Worm (Caenorhabditis elegans) whole organism, L1 larva: ENCODE measurements around the gene clc-24.

ENCODE experiments used
- C04F5.9 ChIP-seq: sonication (generic microtip); optimal IDR thresholded peaks from 2 replicates; lab custom pipeline; 2016; ENCODE audit warnings: missing genetic modification characterization, missing compliant biosample characterization
- C16A3.4 ChIP-seq: fragments of 150-350 bp; optimal IDR thresholded peaks from 2 replicates; lab custom pipeline; 2014; ENCODE audit warnings: missing biosample characterization, missing genetic modification characterization
- C34B4.2 ChIP-seq: sonication (generic microtip); optimal IDR thresholded peaks from 2 replicates; lab custom pipeline; 2017; ENCODE audit warnings: mild to moderate bottlenecking, missing genetic modification characterization, missing compliant biosample characterization
- F16B12.6 ChIP-seq: fragments of 150-350 bp; optimal IDR thresholded peaks from 2 replicates; lab custom pipeline; 2014; ENCODE audit warnings: missing biosample characterization, missing genetic modification characterization
- Y116A8C.19 ChIP-seq: sonication (generic microtip); optimal IDR thresholded peaks from 2 replicates; lab custom pipeline; 2016; ENCODE audit warnings: missing compliant biosample characterization, missing genetic modification characterization, borderline replicate concordance
- aha-1 ChIP-seq: fragments of 150-350 bp; optimal IDR thresholded peaks from 2 replicates; lab custom pipeline; 2014; ENCODE audit warnings: missing biosample characterization, missing genetic modification characterization
- alr-1 ChIP-seq: fragments of 200-800 bp; sonication (Bioruptor generic); optimal IDR thresholded peaks from 2 replicates; lab custom pipeline; 2018; ENCODE audit warnings: borderline replicate concordance, mild to moderate bottlenecking, missing genetic modification characterization, missing compliant biosample characterization
- blmp-1 ChIP-seq: fragments of 150-350 bp; optimal IDR thresholded peaks from 2 replicates; lab custom pipeline; 2014; ENCODE audit warnings: missing biosample characterization, missing genetic modification characterization
- ceh-63 ChIP-seq: fragments of 200-800 bp; sonication (Bioruptor generic); optimal IDR thresholded peaks from 2 replicates; lab custom pipeline; 2018; ENCODE audit warnings: mild to moderate bottlenecking, missing genetic modification characterization, missing compliant biosample characterization
- ceh-8 ChIP-seq: fragments of 200-800 bp; sonication (Bioruptor generic); optimal IDR thresholded peaks from 2 replicates; lab custom pipeline; 2018; ENCODE audit warnings: mild to moderate bottlenecking, missing genetic modification characterization, moderate library complexity, missing compliant biosample characterization
- ceh-88 ChIP-seq: fragments of 200-800 bp; sonication (Bioruptor generic); IDR thresholded peaks from 2 replicates; pipeline ENCODE4 v1.3.6; 2022; ENCODE audit warnings: missing genetic modification characterization, missing compliant biosample characterization
- ces-1 ChIP-seq: fragments of 150-350 bp; optimal IDR thresholded peaks from 2 replicates; lab custom pipeline; 2014; ENCODE audit warnings: missing biosample characterization, missing genetic modification reagents, missing genetic modification characterization
- dpl-1 ChIP-seq, 3 experiments: fragments of 150-350 bp in 2 of 3; sonication (generic microtip) in 1 of 3; optimal IDR thresholded peaks; 2 replicates each; lab custom pipeline; 2014 to 2017; ENCODE audit warnings: missing biosample characterization in 3 of 3, missing genetic modification characterization in 3 of 3, missing genetic modification reagents in 3 of 3
- efl-1 ChIP-seq, 4 experiments: fragments of 150-350 bp; optimal IDR thresholded peaks in 3 of 4; peaks in 1 of 4; 1 replicate in 1 of 4; 2 replicates in 3 of 4; lab custom pipeline; 2014; ENCODE audit warnings: missing biosample characterization in 2 of 4, missing genetic modification characterization in 2 of 4, missing genetic modification reagents in 2 of 4
- efl-3 ChIP-seq: fragments of 200-800 bp; sonication (Bioruptor generic); optimal IDR thresholded peaks from 2 replicates; lab custom pipeline; 2018; ENCODE audit warnings: mild to moderate bottlenecking, missing genetic modification characterization, missing compliant biosample characterization
- egl-13 ChIP-seq: sonication (generic microtip); optimal IDR thresholded peaks from 2 replicates; lab custom pipeline; 2016; ENCODE audit warnings: missing genotype, missing genetic modification reagents, missing genetic modification characterization, missing compliant biosample characterization
- egl-27 ChIP-seq, 2 experiments: fragments of 150-350 bp in 1 of 2; sonication (generic microtip); optimal IDR thresholded peaks; 3 replicates each; lab custom pipeline; 2017 to 2018; ENCODE audit warnings: missing biosample characterization in 2 of 2, missing genetic modification characterization in 2 of 2, missing genetic modification reagents in 2 of 2
- elt-3 ChIP-seq, 6 experiments: fragments of 150-350 bp in 1 of 6; sonication (generic microtip); optimal IDR thresholded peaks; 2 replicates each; lab custom pipeline; 2017 to 2018; ENCODE audit warnings: missing biosample characterization in 6 of 6, missing genetic modification characterization in 6 of 6, inconsistent platforms in 1 of 6
- ets-5 ChIP-seq: fragments of 200-800 bp; sonication (Bioruptor generic); IDR thresholded peaks from 2 replicates; pipeline ENCODE4 v1.3.6; 2022; ENCODE audit warnings: missing genetic modification characterization, missing compliant biosample characterization
- fkh-4 ChIP-seq: sonication (generic microtip); optimal IDR thresholded peaks from 2 replicates; lab custom pipeline; 2016; ENCODE audit warnings: missing compliant biosample characterization, missing genetic modification characterization, borderline replicate concordance
- fkh-8 ChIP-seq: sonication (generic microtip); optimal IDR thresholded peaks from 2 replicates; lab custom pipeline; 2016; ENCODE audit warnings: mild to moderate bottlenecking, missing genetic modification characterization, missing compliant biosample characterization
- hlh-4 ChIP-seq: sonication (generic microtip); optimal IDR thresholded peaks from 2 replicates; lab custom pipeline; 2016; ENCODE audit warnings: mild to moderate bottlenecking, missing genetic modification characterization, missing compliant biosample characterization
- hpl-2 ChIP-seq: fragments of 150-350 bp; optimal IDR thresholded peaks from 2 replicates; lab custom pipeline; 2014; ENCODE audit warnings: missing biosample characterization, missing genetic modification reagents, missing genetic modification characterization
- irx-1 ChIP-seq: sonication (generic microtip); optimal IDR thresholded peaks from 2 replicates; lab custom pipeline; 2016; ENCODE audit warnings: missing genetic modification characterization, missing compliant biosample characterization
- lin-15B ChIP-seq: fragments of 150-350 bp; sonication (generic microtip); optimal IDR thresholded peaks from 3 replicates; lab custom pipeline; 2014; ENCODE audit warnings: missing biosample characterization, missing genetic modification characterization
- lin-39 ChIP-seq: fragments of 150-350 bp; optimal IDR thresholded peaks from 2 replicates; lab custom pipeline; 2014; ENCODE audit warnings: missing biosample characterization, missing genetic modification reagents, missing genetic modification characterization
- mab-9 ChIP-seq: fragments of 200-800 bp; sonication (Bioruptor generic); IDR thresholded peaks from 2 replicates; pipeline ENCODE4 v1.3.6; 2022; ENCODE audit warnings: missing genetic modification reagents, missing genetic modification characterization, missing compliant biosample characterization
- nhr-12 ChIP-seq: sonication (generic microtip); optimal IDR thresholded peaks from 2 replicates; lab custom pipeline; 2017; ENCODE audit warnings: missing biosample characterization, missing genetic modification characterization
- nhr-19 ChIP-seq: fragments of 200-800 bp; sonication (Bioruptor generic); conservative IDR thresholded peaks from 2 replicates; pipeline ENCODE4 v1.3.6; 2022; ENCODE audit warnings: missing genetic modification characterization, missing compliant biosample characterization
- nhr-20 ChIP-seq: sonication (generic microtip); optimal IDR thresholded peaks from 2 replicates; lab custom pipeline; 2016; ENCODE audit warnings: mild to moderate bottlenecking, missing genetic modification characterization, missing compliant biosample characterization
- nhr-28 ChIP-seq: fragments of 150-350 bp; optimal IDR thresholded peaks from 2 replicates; lab custom pipeline; 2014; ENCODE audit warnings: missing biosample characterization, missing genetic modification characterization
- nhr-71 ChIP-seq: sonication (generic microtip); optimal IDR thresholded peaks from 2 replicates; lab custom pipeline; 2016; ENCODE audit warnings: mild to moderate bottlenecking, missing genetic modification characterization, moderate library complexity, missing compliant biosample characterization
- nhr-77 ChIP-seq: fragments of 150-350 bp; optimal IDR thresholded peaks from 2 replicates; lab custom pipeline; 2014; ENCODE audit warnings: missing biosample characterization, missing genetic modification characterization
- nhr-84 ChIP-seq: sonication (generic microtip); optimal IDR thresholded peaks from 2 replicates; lab custom pipeline; 2017; ENCODE audit warnings: missing biosample characterization, missing genetic modification characterization
- pax-3 ChIP-seq: fragments of 200-800 bp; sonication (Bioruptor generic); optimal IDR thresholded peaks from 2 replicates; lab custom pipeline; 2018; ENCODE audit warnings: mild to moderate bottlenecking, missing genetic modification characterization, moderate library complexity, missing compliant biosample characterization
- pqm-1 ChIP-seq: sonication (generic microtip); optimal IDR thresholded peaks from 3 replicates; lab custom pipeline; 2017; ENCODE audit warnings: missing biosample characterization, missing genetic modification characterization
- snu-23 ChIP-seq: sonication (generic microtip); optimal IDR thresholded peaks from 2 replicates; lab custom pipeline; 2016; ENCODE audit warnings: missing genetic modification characterization, missing compliant biosample characterization
- sox-4 ChIP-seq: sonication (generic microtip); optimal IDR thresholded peaks from 2 replicates; lab custom pipeline; 2016; ENCODE audit warnings: missing genetic modification characterization, missing compliant biosample characterization
- sup-37 ChIP-seq: fragments of 200-800 bp; sonication (Bioruptor generic); optimal IDR thresholded peaks from 2 replicates; lab custom pipeline; 2018; ENCODE audit warnings: mild to moderate bottlenecking, missing genetic modification characterization, missing compliant biosample characterization
- swsn-7 ChIP-seq: sonication (generic microtip); optimal IDR thresholded peaks from 2 replicates; lab custom pipeline; 2016; ENCODE audit warnings: missing genetic modification characterization, missing compliant biosample characterization
- tlp-1 ChIP-seq: fragments of 150-350 bp; optimal IDR thresholded peaks from 2 replicates; lab custom pipeline; 2014; ENCODE audit warnings: missing biosample characterization, missing genetic modification characterization
- unc-130 ChIP-seq: fragments of 150-350 bp; optimal IDR thresholded peaks from 2 replicates; lab custom pipeline; 2017; ENCODE audit warnings: missing biosample characterization, missing genetic modification characterization, inconsistent platforms
- unc-30 ChIP-seq: sonication (generic microtip); optimal IDR thresholded peaks from 2 replicates; lab custom pipeline; 2017; ENCODE audit warnings: missing biosample characterization, missing genetic modification characterization
- unc-98 ChIP-seq: fragments of 200-800 bp; sonication (Bioruptor generic); IDR thresholded peaks from 2 replicates; pipeline ENCODE4 v1.3.6; 2022; ENCODE audit warnings: missing genetic modification characterization, missing compliant biosample characterization
- vab-15 ChIP-seq: sonication (generic microtip); optimal IDR thresholded peaks from 2 replicates; lab custom pipeline; 2017; ENCODE audit warnings: missing genotype, mild to moderate bottlenecking, missing genetic modification characterization, missing compliant biosample characterization
- xbp-1 ChIP-seq: sonication (generic microtip); optimal IDR thresholded peaks from 2 replicates; lab custom pipeline; 2016; ENCODE audit warnings: missing genetic modification characterization, missing compliant biosample characterization
- ztf-11 ChIP-seq, 2 experiments: sonication (generic microtip); optimal IDR thresholded peaks; 2 replicates each; lab custom pipeline; 2016 to 2017; ENCODE audit warnings: missing genetic modification characterization in 2 of 2, missing biosample characterization in 1 of 2, missing compliant biosample characterization in 1 of 2
- ztf-4 ChIP-seq: fragments of 150-350 bp; optimal IDR thresholded peaks from 2 replicates; lab custom pipeline; 2014; ENCODE audit warnings: missing biosample characterization, missing genetic modification characterization

clc-24 gene

DNA sequence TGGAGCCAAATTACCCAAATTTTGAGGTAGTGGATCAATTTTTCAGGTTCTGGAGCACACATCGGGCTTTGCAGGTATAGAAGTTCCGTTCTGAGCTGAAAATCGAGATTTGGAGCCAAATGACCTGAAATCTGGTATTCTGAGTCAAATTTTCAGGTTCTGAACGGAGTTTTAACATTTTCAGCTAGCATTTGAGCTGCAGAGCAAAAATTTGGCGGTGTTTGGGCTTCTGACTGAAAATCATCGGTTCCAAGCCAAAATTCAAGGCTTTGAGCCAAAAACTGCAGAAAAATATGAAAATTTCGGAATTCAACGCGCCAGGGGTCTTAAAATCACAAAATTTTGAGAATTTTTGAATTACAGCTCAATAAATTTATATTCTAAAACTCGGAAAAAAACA, 21.1 kb downstream of the clc-24 start, which contains the start of the genes clc-26 and E_BE45912.2:
Gene clc-26 (minus strand): TSS at position 101 of the 400 bp plus-strand sequence.
Gene E_BE45912.2 (minus strand): TSS at position 139 of the 400 bp plus-strand sequence.
- TF ChIP-seq lin-39 (tag; lab: Kevin White, UChicago) (no peak), C04F5.9 (tag; lab: Kevin White, UChicago) (no peak), blmp-1 (tag; lab: Kevin White, UChicago) (no peak), pax-3 (tag; lab: Kevin White, UChicago) (no peak), unc-130 (tag; lab: Kevin White, UChicago) (no peak), irx-1 (tag; lab: Kevin White, UChicago) (no peak), nhr-12 (tag; lab: Kevin White, UChicago) (no peak), unc-30 (no peak), ztf-11 (tag; optimal IDR thresholded peaks at IDR 0.05; lab: Kevin White, UChicago) (no peak), ceh-88 (no peak), C34B4.2 (no peak), tlp-1 (tag; lab: Kevin White, UChicago) (no peak)

DNA sequence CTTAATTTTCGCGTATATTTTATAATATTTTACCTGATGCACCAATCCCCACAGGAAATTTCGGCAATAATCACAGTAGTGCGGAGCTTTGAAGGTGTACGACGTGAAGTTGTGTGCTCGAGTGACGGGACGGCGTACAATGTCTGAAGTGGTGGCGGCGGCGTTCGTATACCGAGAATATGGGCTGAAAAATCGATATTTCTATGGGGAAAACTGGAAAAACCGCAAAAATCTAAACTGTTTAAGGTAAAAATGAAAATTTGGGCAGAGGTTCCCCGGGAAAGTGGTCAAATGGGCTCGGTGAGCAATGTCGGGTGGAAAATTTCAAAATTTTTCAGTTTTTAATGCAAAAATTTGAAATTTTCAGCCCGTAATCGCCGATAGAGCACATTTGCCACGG, 25.0 kb downstream of the clc-24 start:
- TF ChIP-seq pqm-1 (tag; lab: Kevin White, UChicago) (no peak), hlh-4 (tag; lab: Kevin White, UChicago) (no peak), nhr-12 (tag; lab: Kevin White, UChicago) (no peak), efl-1 (optimal IDR thresholded peaks at IDR 0.05; lab: Kevin White, UChicago) (no peak), efl-1 (GFP tag; optimal IDR thresholded peaks at IDR 0.05 in 1 of 2; lab: Kevin White, UChicago) (peak in 1 of 2 experiments; percentile 88), hpl-2 (no peak), lin-15B (no peak), sup-37 (no peak), fkh-8 (tag; lab: Kevin White, UChicago) (no peak)
- TF ChIP-seq, all 84 proteins: peak for 1

DNA sequence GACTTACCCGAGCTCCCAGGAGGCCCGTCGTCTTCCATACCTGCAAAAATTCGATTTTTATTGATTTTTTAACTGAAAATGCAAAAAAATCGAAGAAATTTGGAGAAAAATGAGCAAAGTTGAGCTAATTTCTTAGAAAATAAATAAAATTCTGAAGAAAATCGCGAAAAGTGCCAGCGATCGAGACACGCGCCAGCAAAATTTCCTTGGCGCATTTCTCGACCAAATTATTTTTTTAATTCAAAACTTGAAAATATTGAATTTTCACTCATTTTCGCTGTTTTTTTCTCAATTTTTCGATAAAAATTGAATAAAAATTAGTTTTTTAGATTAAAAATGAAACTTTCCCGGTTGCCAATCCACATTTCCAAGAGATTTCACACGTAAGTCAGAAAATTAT, 27.3 kb downstream of the clc-24 start, which contains the start of the genes chin-1 and BE0003N10.1:
Gene chin-1 (minus strand): TSS at position 40 of the 400 bp plus-strand sequence.
Gene BE0003N10.1 (plus strand): TSS at position 320 of the 400 bp plus-strand sequence.
- TF ChIP-seq fkh-4 (tag; lab: Kevin White, UChicago) = no peak
- no peak for TF ChIP-seq nhr-84 (tag; lab: Kevin White, UChicago)
- TF ChIP-seq xbp-1 (tag; lab: Kevin White, UChicago) = peak; percentile 61
- TF ChIP-seq ztf-4 (tag; lab: Kevin White, UChicago) = no peak
- no peak for TF ChIP-seq nhr-12 (tag; lab: Kevin White, UChicago)
- no peak for TF ChIP-seq ets-5
- TF ChIP-seq sox-4 (tag; lab: Kevin White, UChicago) = no peak
- peak; percentile 42 for TF ChIP-seq F16B12.6
- no peak for TF ChIP-seq hpl-2
- no peak for TF ChIP-seq nhr-28 (tag; lab: Kevin White, UChicago)
- peak; percentile 26 for TF ChIP-seq nhr-20 (tag; lab: Kevin White, UChicago)
- TF ChIP-seq nhr-19 (GFP tag; lab: Robert Waterston, UW) = peak; percentile 52
- peak; percentile 72 for TF ChIP-seq nhr-71 (tag; lab: Kevin White, UChicago)
- no peak for TF ChIP-seq ceh-63 (GFP tag; lab: Kevin White, UChicago)
- TF ChIP-seq mab-9 (GFP tag; lab: Robert Waterston, UW) = no peak
- peak; percentile 12 for TF ChIP-seq C16A3.4 (tag; lab: Kevin White, UChicago)
- TF ChIP-seq nhr-77 (tag; lab: Kevin White, UChicago) = no peak
- no peak for TF ChIP-seq alr-1 (tag; lab: Kevin White, UChicago)
- TF ChIP-seq egl-27 (tag; optimal IDR thresholded peaks at IDR 0.05; lab: Kevin White, UChicago) = no peak
- TF ChIP-seq ces-1 (GFP tag; lab: Kevin White, UChicago) = no peak
- no peak for TF ChIP-seq elt-3 (tag; optimal IDR thresholded peaks at IDR 0.05; lab: Kevin White, UChicago)
- peak; percentile 55 for TF ChIP-seq swsn-7 (tag; lab: Kevin White, UChicago)
- peak; percentile 47 to 74 (median 69) for TF ChIP-seq dpl-1 (GFP tag; optimal IDR thresholded peaks at IDR 0.05; lab: Kevin White, UChicago)
- no peak for TF ChIP-seq ceh-8 (GFP tag; lab: Kevin White, UChicago)
- peak; percentile 39 for TF ChIP-seq blmp-1 (tag; lab: Kevin White, UChicago)
- peak; percentile 24 for TF ChIP-seq irx-1 (tag; lab: Kevin White, UChicago)
- no peak for TF ChIP-seq aha-1 (tag; lab: Kevin White, UChicago)
- no peak for TF ChIP-seq egl-13 (tag; lab: Kevin White, UChicago)
- no peak for TF ChIP-seq unc-98
- no peak for TF ChIP-seq efl-3
- TF ChIP-seq efl-1 (optimal IDR thresholded peaks at IDR 0.05; lab: Kevin White, UChicago) = peak; percentile 47 to 70
- peak; percentile 67 to 97 for TF ChIP-seq efl-1 (GFP tag; optimal IDR thresholded peaks at IDR 0.05 in 1 of 2; lab: Kevin White, UChicago)
- no peak for TF ChIP-seq Y116A8C.19 (tag; lab: Kevin White, UChicago)
- no peak for TF ChIP-seq vab-15 (tag; lab: Kevin White, UChicago)
- TF ChIP-seq snu-23 = peak; percentile 65
- no peak for TF ChIP-seq sup-37
- TF ChIP-seq pax-3 (tag; lab: Kevin White, UChicago) = no peak
